Worm (Caenorhabditis elegans) whole organism, L4/young adult: ENCODE results near the gene C45G9.4.

ENCODE experiments used
- W03F9.2 ChIP-seq: fragments of 150-350 bp; optimal IDR thresholded peaks from 2 replicates; lab custom pipeline; 2014; ENCODE audit warnings: missing biosample characterization, missing genetic modification characterization
- dao-5 ChIP-seq: sonication (generic microtip); optimal IDR thresholded peaks from 2 replicates; lab custom pipeline; 2016; ENCODE audit warnings: missing genotype, missing genetic modification characterization, moderate library complexity, missing compliant biosample characterization
- him-1 ChIP-seq: sonication (generic microtip); optimal IDR thresholded peaks from 2 replicates; lab custom pipeline; 2016; ENCODE audit warnings: missing genotype, missing genetic modification reagents, missing genetic modification characterization, missing compliant biosample characterization

ce11 chrIII:5092345-5092744 is 29.8 kb downstream of the C45G9.4 start:
- TF ChIP-seq dao-5 (tag; lab: Kevin White, UChicago) (no peak), him-1 (tag; lab: Kevin White, UChicago) (no peak), W03F9.2 (tag; lab: Kevin White, UChicago) (no peak)
